Fruit fly (Drosophila melanogaster) whole organism, pupa: ENCODE results near the gene Os-C.

Experiments
- CG10348 ChIP-seq: fragments of 200-800 bp; sonication (Bioruptor generic); IDR thresholded peaks from 2 replicates; pipeline ENCODE4 v1.3.6; 2022; ENCODE audit warnings: missing biosample characterization, missing genetic modification characterization
- CG12605 ChIP-seq: fragments of 200-800 bp; sonication (Bioruptor generic); IDR thresholded peaks from 2 replicates; pipeline ENCODE4 v1.3.6; 2022; ENCODE audit warnings: missing biosample characterization, missing genetic modification characterization
- CG13204 ChIP-seq: fragments of 200-800 bp; sonication (Bioruptor generic); optimal IDR thresholded peaks from 2 replicates; lab custom pipeline; 2018; ENCODE audit warnings: missing biosample characterization, mild to moderate bottlenecking, missing genetic modification characterization, moderate library complexity
- CG14655 ChIP-seq: fragments of 200-800 bp; sonication (Bioruptor generic); optimal IDR thresholded peaks from 3 replicates; lab custom pipeline; 2017; ENCODE audit warnings: mild to moderate bottlenecking, missing biosample characterization, missing genetic modification reagents, missing genetic modification characterization
- CG15710 ChIP-seq: fragments of 200-800 bp; sonication (Bioruptor generic); optimal IDR thresholded peaks from 2 replicates; lab custom pipeline; 2018; ENCODE audit warnings: missing biosample characterization, mild to moderate bottlenecking, missing genetic modification characterization, moderate library complexity
- CG17806 ChIP-seq: fragments of 200-800 bp; sonication (Bioruptor generic); optimal IDR thresholded peaks from 2 replicates; lab custom pipeline; 2018; ENCODE audit warnings: missing biosample characterization, mild to moderate bottlenecking, missing genetic modification characterization, moderate library complexity
- CG32121 ChIP-seq: fragments of 200-800 bp; sonication (Bioruptor generic); IDR thresholded peaks from 2 replicates; pipeline ENCODE4 v1.3.6; 2022; ENCODE audit warnings: missing biosample characterization, missing genetic modification characterization
- CG34367 ChIP-seq: fragments of 200-800 bp; sonication (Bioruptor generic); optimal IDR thresholded peaks from 2 replicates; lab custom pipeline; 2018; ENCODE audit warnings: missing biosample characterization, mild to moderate bottlenecking, missing genetic modification characterization
- CG4496 ChIP-seq: fragments of 200-800 bp; sonication (Bioruptor generic); IDR thresholded peaks from 3 replicates; pipeline ENCODE4 v1.3.6; 2022; ENCODE audit warnings: missing biosample characterization, missing genetic modification characterization
- CG8159 ChIP-seq: fragments of 200-800 bp; sonication (Bioruptor generic); optimal IDR thresholded peaks from 3 replicates; lab custom pipeline; 2018; ENCODE audit warnings: missing biosample characterization, mild to moderate bottlenecking, missing genetic modification characterization, moderate library complexity
- CG8301 ChIP-seq: fragments of 200-800 bp; sonication (Bioruptor generic); optimal IDR thresholded peaks from 2 replicates; lab custom pipeline; 2018; ENCODE audit warnings: missing biosample characterization, mild to moderate bottlenecking, missing genetic modification characterization
- CG9948 ChIP-seq: fragments of 200-800 bp; sonication (Bioruptor generic); optimal IDR thresholded peaks from 2 replicates; lab custom pipeline; 2018; ENCODE audit warnings: missing biosample characterization, mild to moderate bottlenecking, missing genetic modification characterization, moderate library complexity
- D1 ChIP-seq: fragments of 200-800 bp; sonication (Bioruptor generic); optimal IDR thresholded peaks from 2 replicates; lab custom pipeline; 2018; ENCODE audit warnings: missing biosample characterization, mild to moderate bottlenecking, missing genetic modification characterization, moderate library complexity
- EcR ChIP-seq: fragments of 200-800 bp; sonication (Bioruptor generic); optimal IDR thresholded peaks from 3 replicates; lab custom pipeline; 2019; ENCODE audit warnings: missing biosample characterization, missing genetic modification characterization, mild to moderate bottlenecking, moderate library complexity, missing genetic modification reagents
- Ets98B ChIP-seq: fragments of 200-800 bp; sonication (Bioruptor generic); IDR thresholded peaks from 2 replicates; pipeline ENCODE4 v1.3.6; 2022; ENCODE audit warnings: missing biosample characterization, missing genetic modification characterization
- Pif1A ChIP-seq: fragments of 200-800 bp; sonication (Bioruptor generic); optimal IDR thresholded peaks from 3 replicates; lab custom pipeline; 2016; ENCODE audit warnings: missing biosample characterization, missing genetic modification characterization
- Pif1B ChIP-seq: fragments of 200-800 bp; sonication (Bioruptor generic); optimal IDR thresholded peaks from 3 replicates; lab custom pipeline; 2016; ENCODE audit warnings: missing biosample characterization, missing genetic modification characterization
- Snoo ChIP-seq: fragments of 200-800 bp; sonication (Bioruptor generic); optimal IDR thresholded peaks from 3 replicates; lab custom pipeline; 2017; ENCODE audit warnings: missing biosample characterization, mild to moderate bottlenecking, missing genetic modification characterization, inconsistent platforms
- fd96Ca ChIP-seq: fragments of 200-800 bp; sonication (Bioruptor generic); IDR thresholded peaks from 3 replicates; pipeline ENCODE4 v1.3.6; 2022; ENCODE audit warnings: missing biosample characterization, missing genetic modification characterization
- gl ChIP-seq: fragments of 200-800 bp; sonication (Bioruptor generic); optimal IDR thresholded peaks from 2 replicates; lab custom pipeline; 2018; ENCODE audit warnings: missing biosample characterization, mild to moderate bottlenecking, missing genetic modification characterization
- rn ChIP-seq: fragments of 200-800 bp; sonication (Bioruptor generic); IDR thresholded peaks from 2 replicates; pipeline ENCODE4 v1.3.6; 2022; ENCODE audit warnings: missing biosample characterization, missing genetic modification characterization

The Os-C gene

DNA sequence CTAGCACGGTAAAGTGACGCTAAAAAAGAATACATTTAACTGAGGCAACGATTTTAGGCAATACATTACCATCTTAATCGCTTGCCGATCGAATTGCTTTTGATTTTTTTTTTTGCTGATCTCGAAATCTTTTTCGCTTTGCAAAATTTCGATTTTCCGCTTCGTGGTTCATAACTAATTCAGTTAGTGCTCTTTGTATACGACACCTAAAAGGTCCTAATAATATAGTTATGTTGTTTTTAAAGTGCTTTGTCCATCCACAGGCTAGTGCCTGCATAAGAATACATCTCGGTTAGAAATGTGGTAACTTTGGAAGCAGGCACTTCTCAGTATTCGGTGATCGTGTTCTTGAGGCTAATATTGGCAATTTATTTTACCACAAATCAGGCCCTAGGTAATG lies 1.5 kb downstream of the Os-C start, which contains the start of gene Sfp84E:
Gene Sfp84E (minus strand): TSS at position 101 of the 400 bp plus-strand sequence.
- TF ChIP-seq CG12605 (GFP tag; lab: Robert Waterston, UW) (no peak), CG17806 (tag; lab: Kevin White, UChicago) (no peak), CG9948 (tag; lab: Kevin White, UChicago) (no peak), rn (GFP tag; lab: Robert Waterston, UW) (no peak), Snoo (tag; lab: Kevin White, UChicago) (no peak), gl (tag; lab: Kevin White, UChicago) (no peak), Pif1A (no peak), CG10348 (GFP tag; lab: Robert Waterston, UW) (no peak), fd96Ca (GFP tag; lab: Robert Waterston, UW) (no peak), CG13204 (GFP tag; lab: Kevin White, UChicago) (no peak)

DNA sequence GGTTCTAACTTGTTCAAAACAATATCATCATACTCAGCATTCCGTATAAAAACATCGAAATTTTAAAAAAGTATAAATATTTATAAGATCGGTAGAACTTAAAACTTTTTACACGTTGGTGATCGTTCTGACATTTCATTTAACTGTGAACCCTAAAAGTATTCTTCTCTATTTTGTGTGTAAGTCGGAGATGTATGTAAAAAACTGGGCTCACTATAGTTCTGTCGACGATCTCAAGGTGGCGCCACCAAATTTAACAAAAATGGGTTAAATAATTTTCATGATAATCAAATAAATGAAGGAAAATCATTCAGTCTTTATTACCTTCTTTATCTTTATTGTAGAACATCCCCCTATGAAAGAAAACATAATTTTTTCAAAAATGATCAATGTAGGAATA lies 2.6 kb downstream of the Os-C start:
- TF ChIP-seq Pif1A (no peak), D1 (peak; percentile 83)

DNA sequence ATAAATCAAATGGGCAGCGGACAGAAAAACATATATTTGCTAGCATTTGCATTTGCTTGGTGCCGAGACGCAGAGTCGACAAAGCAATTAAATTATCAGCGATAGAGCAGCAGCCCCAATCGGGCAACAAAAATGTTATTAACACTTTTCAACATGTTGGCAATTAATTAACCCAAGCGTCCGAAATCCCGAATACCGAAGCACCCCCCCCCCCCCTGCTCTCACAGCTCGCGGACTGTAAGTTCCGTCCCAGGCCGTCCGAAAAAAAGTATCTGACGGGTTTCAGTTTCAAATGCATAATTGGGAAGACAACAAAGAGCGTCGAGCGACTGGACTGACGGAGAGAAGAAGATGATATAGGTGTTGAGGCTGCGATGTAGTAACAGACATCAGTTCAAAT lies 11.5 kb downstream of the Os-C start:
- TF ChIP-seq CG9948 (tag; lab: Kevin White, UChicago) (no peak), rn (GFP tag; lab: Robert Waterston, UW) (no peak), fd96Ca (GFP tag; lab: Robert Waterston, UW) (no peak), CG14655 (GFP tag; lab: Kevin White, UChicago) (no peak), EcR (GFP tag; lab: Kevin White, UChicago) (no peak), CG32121 (no peak), gl (tag; lab: Kevin White, UChicago) (no peak), D1 (no peak), CG15710 (tag; lab: Kevin White, UChicago) (no peak), CG8301 (tag; lab: Kevin White, UChicago) (no peak), Snoo (tag; lab: Kevin White, UChicago) (no peak), Ets98B (no peak), CG34367 (tag; lab: Kevin White, UChicago) (no peak), CG4496 (GFP tag; lab: Robert Waterston, UW) (no peak), Pif1B (GFP tag; lab: Kevin White, UChicago) (no peak), CG12605 (GFP tag; lab: Robert Waterston, UW) (no peak), CG13204 (GFP tag; lab: Kevin White, UChicago) (no peak), CG17806 (tag; lab: Kevin White, UChicago) (no peak)

DNA sequence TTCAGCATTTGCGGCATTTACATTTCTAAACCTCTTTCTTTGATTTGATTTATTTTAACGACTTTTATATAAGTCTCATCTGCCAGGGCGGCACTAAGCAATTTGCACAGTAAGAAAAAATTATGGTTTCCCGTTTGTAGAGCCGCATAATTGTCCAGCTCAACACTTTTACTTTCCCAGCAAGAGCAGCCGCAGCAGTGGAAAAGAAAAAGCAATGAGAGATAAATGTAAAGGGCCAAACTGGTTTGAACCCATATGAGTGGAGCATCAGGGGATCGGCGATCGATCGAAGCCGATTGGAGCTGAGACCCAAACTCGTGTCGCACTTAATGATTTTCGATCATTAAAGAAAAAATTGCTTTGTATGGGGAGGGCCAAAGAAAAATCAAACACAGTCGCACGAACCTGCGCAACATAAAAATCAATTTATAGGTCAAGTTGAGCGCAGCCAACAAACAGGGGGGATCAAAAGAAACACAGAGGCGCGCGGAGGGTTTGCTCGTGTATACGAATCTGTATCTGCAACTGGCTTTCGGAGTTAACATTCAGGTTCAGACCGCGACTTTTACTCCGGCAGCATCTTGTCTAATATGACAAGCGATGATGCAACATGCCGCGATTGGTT lies 12.2 kb downstream of the Os-C start:
- TF ChIP-seq EcR (GFP tag; lab: Kevin White, UChicago) (peak; percentile 13), CG8301 (tag; lab: Kevin White, UChicago) (no peak), CG8159 (tag; lab: Kevin White, UChicago) (no peak), CG15710 (tag; lab: Kevin White, UChicago) (no peak), rn (GFP tag; lab: Robert Waterston, UW) (no peak), CG13204 (GFP tag; lab: Kevin White, UChicago) (no peak), D1 (no peak), Ets98B (no peak), Pif1A (no peak), Snoo (tag; lab: Kevin White, UChicago) (no peak), gl (tag; lab: Kevin White, UChicago) (no peak), CG32121 (no peak), CG17806 (tag; lab: Kevin White, UChicago) (no peak), fd96Ca (GFP tag; lab: Robert Waterston, UW) (0 out of 3 replicates have a peak, but pooled peaks have one; percentile 14), CG12605 (GFP tag; lab: Robert Waterston, UW) (no peak), CG9948 (tag; lab: Kevin White, UChicago) (no peak)

DNA sequence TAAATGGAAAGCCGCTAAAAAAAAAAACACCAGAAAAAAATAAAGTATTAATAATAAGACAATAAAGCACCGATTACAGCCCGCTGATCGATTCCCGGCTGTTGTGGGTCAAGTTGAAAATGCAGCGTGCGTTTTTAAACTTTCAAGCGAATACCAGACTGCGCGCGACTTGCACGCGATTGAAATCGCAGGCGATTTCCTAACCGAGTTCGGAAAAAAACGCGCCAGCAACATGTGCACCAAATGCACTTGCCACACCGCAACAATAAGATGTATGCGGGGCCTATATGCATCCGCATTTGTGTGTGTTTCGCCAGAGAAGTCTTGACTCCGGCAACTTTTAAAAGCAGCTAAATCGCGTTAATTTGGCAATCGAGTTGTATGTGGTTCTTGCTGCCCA lies 12.7 kb downstream of the Os-C start:
- TF ChIP-seq CG15710 (tag; lab: Kevin White, UChicago) (no peak), CG4496 (GFP tag; lab: Robert Waterston, UW) (0 out of 3 replicates have a peak, but pooled peaks have one; percentile 8)

DNA sequence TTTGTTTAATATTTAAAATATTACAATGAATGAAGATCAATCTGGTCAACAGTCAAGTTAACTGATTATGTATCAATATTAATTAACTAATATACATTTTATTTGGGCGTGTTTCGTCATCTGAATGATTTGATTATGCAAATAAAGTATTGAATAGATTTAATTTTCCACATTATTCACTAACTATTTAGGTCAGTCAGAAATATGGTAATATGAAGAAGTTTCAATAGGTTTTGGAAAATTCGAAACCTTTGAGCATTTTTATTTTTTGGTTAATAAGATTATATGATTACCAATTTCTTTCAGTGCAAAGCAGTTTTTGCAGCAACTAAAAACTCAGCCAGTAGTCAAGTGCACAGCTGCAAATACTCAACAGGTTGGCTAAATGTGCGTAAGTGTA lies 13.3 kb downstream of the Os-C start:
- TF ChIP-seq CG8301 (tag; lab: Kevin White, UChicago) = peak; percentile 48
- TF ChIP-seq CG34367 (tag; lab: Kevin White, UChicago) = no peak
- peak; percentile 55; the same call in 2 of the 3 replicates for TF ChIP-seq CG4496 (GFP tag; lab: Robert Waterston, UW)
- TF ChIP-seq fd96Ca (GFP tag; lab: Robert Waterston, UW) = no peak
- no peak for TF ChIP-seq CG9948 (tag; lab: Kevin White, UChicago)
- no peak for TF ChIP-seq Pif1A
- TF ChIP-seq CG14655 (GFP tag; lab: Kevin White, UChicago) = peak; percentile 38
- TF ChIP-seq CG8159 (tag; lab: Kevin White, UChicago) = peak; percentile 7
- no peak for TF ChIP-seq CG15710 (tag; lab: Kevin White, UChicago)
- peak; percentile 24; the same call in 1 of the 2 replicates for TF ChIP-seq CG32121
